Worm (Caenorhabditis elegans) whole organism, L4 larva: ENCODE results near the gene T22C8.6.

Experiments used
- F10B5.3 ChIP-seq: sonication (generic microtip); optimal IDR thresholded peaks from 2 replicates; lab custom pipeline; 2016; ENCODE audit warnings: mild to moderate bottlenecking, missing genetic modification characterization, missing compliant biosample characterization
- F26F4.8 ChIP-seq: fragments of 200-800 bp; sonication (Bioruptor generic); conservative IDR thresholded peaks from 2 replicates; pipeline ENCODE4 v1.3.6; 2022; ENCODE audit warnings: missing genetic modification characterization, missing compliant biosample characterization
- R02D3.7 ChIP-seq: fragments of 150-350 bp; sonication (generic microtip); optimal IDR thresholded peaks from 3 replicates; lab custom pipeline; 2014; ENCODE audit warnings: missing biosample characterization, missing genetic modification characterization
- T26A8.4 ChIP-seq: fragments of 200-800 bp; sonication (Bioruptor generic); IDR thresholded peaks from 2 replicates; pipeline ENCODE4 v1.3.6; 2022; ENCODE audit warnings: missing genetic modification characterization, missing compliant biosample characterization
- Y48G9A.11 ChIP-seq: fragments of 200-800 bp; sonication (Bioruptor generic); IDR thresholded peaks from 2 replicates; pipeline ENCODE4 v1.3.6; 2022; ENCODE audit warnings: missing genetic modification reagents, missing genetic modification characterization, missing compliant biosample characterization
- ZK546.5 ChIP-seq, 2 experiments: sonication (generic microtip); optimal IDR thresholded peaks; 2 replicates each; lab custom pipeline; 2017; ENCODE audit warnings: missing biosample characterization in 2 of 2, missing genetic modification characterization in 2 of 2
- aha-1 ChIP-seq: fragments of 150-350 bp; peaks from one replicate; lab custom pipeline; 2014; ENCODE audit warnings: missing biosample characterization, missing genetic modification characterization
- ama-1 ChIP-seq: fragments of 150-350 bp; optimal IDR thresholded peaks from 2 replicates; lab custom pipeline; 2014; ENCODE audit warnings: inconsistent platforms, mixed read lengths
- arid-1 ChIP-seq: fragments of 200-800 bp; sonication (Bioruptor generic); conservative IDR thresholded peaks from 2 replicates; pipeline ENCODE4 v1.3.6; 2022; ENCODE audit warnings: missing genetic modification reagents, missing genetic modification characterization, missing compliant biosample characterization
- ces-1 ChIP-seq: fragments of 150-350 bp; sonication (generic microtip); optimal IDR thresholded peaks from 4 replicates; lab custom pipeline; 2014; ENCODE audit warnings: missing biosample characterization, missing genetic modification reagents, missing genetic modification characterization
- ctbp-1 ChIP-seq: fragments of 200-800 bp; sonication (Bioruptor generic); IDR thresholded peaks from 2 replicates; pipeline ENCODE4 v1.3.6; 2022; ENCODE audit warnings: missing genetic modification reagents, missing genetic modification characterization, missing compliant biosample characterization
- daf-16 ChIP-seq, 3 experiments: sonication (generic microtip); optimal IDR thresholded peaks; 2 replicates each; lab custom pipeline; 2016 to 2017; ENCODE audit warnings: missing genetic modification characterization in 3 of 3, missing genetic modification reagents in 3 of 3, mild to moderate bottlenecking in 2 of 3, missing compliant biosample characterization in 2 of 3, missing biosample characterization in 1 of 3, moderate library complexity in 1 of 3
- daf-19 ChIP-seq: fragments of 200-800 bp; sonication (Bioruptor generic); conservative IDR thresholded peaks from 2 replicates; pipeline ENCODE4 v1.3.6; 2022; ENCODE audit warnings: missing genetic modification characterization, missing compliant biosample characterization
- dmd-8 ChIP-seq: fragments of 200-800 bp; sonication (Bioruptor generic); IDR thresholded peaks from 2 replicates; pipeline ENCODE4 v1.3.6; 2022; ENCODE audit warnings: missing genetic modification characterization, missing compliant biosample characterization
- dmd-9 ChIP-seq: fragments of 200-800 bp; sonication (Bioruptor generic); IDR thresholded peaks from 2 replicates; pipeline ENCODE4 v1.3.6; 2022; ENCODE audit warnings: missing genetic modification reagents, missing genetic modification characterization, missing compliant biosample characterization
- dpl-1 ChIP-seq: fragments of 150-350 bp; optimal IDR thresholded peaks from 2 replicates; lab custom pipeline; 2014; ENCODE audit warnings: missing biosample characterization, missing genetic modification reagents, missing genetic modification characterization
- fkh-10 ChIP-seq: fragments of 150-350 bp; optimal IDR thresholded peaks from 2 replicates; lab custom pipeline; 2014; ENCODE audit warnings: missing biosample characterization, missing genetic modification reagents, missing genetic modification characterization
- fos-1 ChIP-seq: fragments of 150-350 bp; optimal IDR thresholded peaks from 2 replicates; lab custom pipeline; 2014; ENCODE audit warnings: missing biosample characterization, missing genetic modification characterization
- hlh-11 ChIP-seq: fragments of 200-800 bp; sonication (Bioruptor generic); optimal IDR thresholded peaks from 2 replicates; lab custom pipeline; 2018; ENCODE audit warnings: mild to moderate bottlenecking, missing genetic modification characterization, missing compliant biosample characterization
- hmg-1.1 ChIP-seq: fragments of 200-800 bp; sonication (Bioruptor generic); IDR thresholded peaks from 2 replicates; pipeline ENCODE4 v1.3.6; 2022; ENCODE audit warnings: missing genetic modification reagents, missing genetic modification characterization, missing compliant biosample characterization
- jun-1 ChIP-seq: fragments of 150-350 bp; optimal IDR thresholded peaks from 2 replicates; lab custom pipeline; 2014; ENCODE audit warnings: missing biosample characterization, missing genetic modification reagents, missing genetic modification characterization
- lin-38 ChIP-seq: fragments of 200-800 bp; sonication (Bioruptor generic); IDR thresholded peaks from 2 replicates; pipeline ENCODE4 v1.3.6; 2022; ENCODE audit warnings: missing genetic modification reagents, missing genetic modification characterization, missing compliant biosample characterization
- lsy-2 ChIP-seq, 2 experiments: fragments of 150-350 bp in 1 of 2; sonication (generic microtip) in 1 of 2; optimal IDR thresholded peaks; 2 replicates each; lab custom pipeline; 2014 to 2017; ENCODE audit warnings: missing biosample characterization in 2 of 2, missing genetic modification characterization in 2 of 2
- mep-1 ChIP-seq: fragments of 150-350 bp; sonication (generic microtip); optimal IDR thresholded peaks from 3 replicates; lab custom pipeline; 2014; ENCODE audit warnings: missing biosample characterization, missing genetic modification characterization
- mes-2 ChIP-seq: sonication (generic microtip); optimal IDR thresholded peaks from 2 replicates; lab custom pipeline; 2016; ENCODE audit warnings: missing genotype, mild to moderate bottlenecking, missing genetic modification characterization, missing compliant biosample characterization; ENCODE audit not compliant: poor library complexity, severe bottlenecking
- nhr-11 ChIP-seq: fragments of 150-350 bp; optimal IDR thresholded peaks from 2 replicates; lab custom pipeline; 2014; ENCODE audit warnings: missing biosample characterization, missing genetic modification characterization
- nhr-25 ChIP-seq: sonication (generic microtip); optimal IDR thresholded peaks from 2 replicates; lab custom pipeline; 2017; ENCODE audit warnings: missing genetic modification characterization, mild to moderate bottlenecking, missing compliant biosample characterization, antibody characterized with exemption, moderate library complexity, borderline replicate concordance; ENCODE audit not compliant: insufficient read depth
- nhr-28 ChIP-seq: fragments of 150-350 bp; optimal IDR thresholded peaks from 2 replicates; lab custom pipeline; 2014; ENCODE audit warnings: missing biosample characterization, missing genetic modification characterization
- nhr-42 ChIP-seq: fragments of 200-800 bp; sonication (Bioruptor generic); IDR thresholded peaks from 2 replicates; pipeline ENCODE4 v1.3.6; 2022; ENCODE audit warnings: missing genetic modification characterization, missing compliant biosample characterization
- nhr-6 ChIP-seq: fragments of 150-350 bp; optimal IDR thresholded peaks from 2 replicates; lab custom pipeline; 2014; ENCODE audit warnings: missing biosample characterization, missing genetic modification characterization
- nhr-76 ChIP-seq: fragments of 150-350 bp; optimal IDR thresholded peaks from 2 replicates; lab custom pipeline; 2014; ENCODE audit warnings: missing biosample characterization, missing genetic modification characterization
- nhr-77 ChIP-seq: fragments of 150-350 bp; optimal IDR thresholded peaks from 2 replicates; lab custom pipeline; 2014; ENCODE audit warnings: missing biosample characterization, missing genetic modification characterization
- rbr-2 ChIP-seq: sonication (generic microtip); optimal IDR thresholded peaks from 2 replicates; lab custom pipeline; 2016; ENCODE audit warnings: missing genotype, missing genetic modification characterization, missing compliant biosample characterization
- saeg-2 ChIP-seq: fragments of 200-800 bp; sonication (Bioruptor generic); IDR thresholded peaks from 2 replicates; pipeline ENCODE4 v1.3.6; 2022; ENCODE audit warnings: missing genetic modification reagents, missing genetic modification characterization, missing compliant biosample characterization
- spr-3 ChIP-seq: fragments of 200-800 bp; sonication (Bioruptor generic); optimal IDR thresholded peaks from 2 replicates; lab custom pipeline; 2018; ENCODE audit warnings: mild to moderate bottlenecking, missing genetic modification characterization, missing compliant biosample characterization
- tra-1 ChIP-seq: fragments of 200-800 bp; sonication (Bioruptor generic); IDR thresholded peaks from 2 replicates; pipeline ENCODE4 v1.3.6; 2022; ENCODE audit warnings: missing genetic modification reagents, missing genetic modification characterization, missing compliant biosample characterization
- zip-11 ChIP-seq: fragments of 200-800 bp; sonication (Bioruptor generic); IDR thresholded peaks from 2 replicates; pipeline ENCODE4 v1.3.6; 2022; ENCODE audit warnings: missing genetic modification characterization, missing compliant biosample characterization

Gene T22C8.6

ce11 chrII:8603567-8604359 is 26.3 kb downstream of the T22C8.6 start, which contains the start of gene suf-1 (continued):
- no peak for TF ChIP-seq F26F4.8 (GFP tag; lab: Robert Waterston, UW)
- TF ChIP-seq spr-3 (GFP tag; lab: Kevin White, UChicago), result peak; percentile 46
- TF ChIP-seq arid-1 (GFP tag; lab: Robert Waterston, UW), result peak; percentile 54; the same call in 1 of the 2 replicates
- no peak for TF ChIP-seq jun-1
- peak; percentile 50 for TF ChIP-seq T26A8.4 (GFP tag; lab: Robert Waterston, UW)
- peak; percentile 36 for TF ChIP-seq ama-1 (lab: Kevin White, UChicago)
- TF ChIP-seq daf-16 (GFP tag; optimal IDR thresholded peaks at IDR 0.05; lab: Kevin White, UChicago), result no peak
- TF ChIP-seq daf-16 (tag; optimal IDR thresholded peaks at IDR 0.05; lab: Kevin White, UChicago), result no peak
- 0 out of 2 replicates have a peak, but pooled peaks have one; percentile 49 for TF ChIP-seq daf-19 (GFP tag; lab: Robert Waterston, UW)
- peak; percentile 64; the same call in 1 of the 2 replicates for TF ChIP-seq Y48G9A.11 (GFP tag; lab: Robert Waterston, UW)
- no peak for TF ChIP-seq ZK546.5 (tag; optimal IDR thresholded peaks at IDR 0.05; lab: Kevin White, UChicago)
- TF ChIP-seq nhr-25 (tag; lab: Kevin White, UChicago), result peak; percentile 57
- no peak for TF ChIP-seq F10B5.3 (tag; lab: Kevin White, UChicago)
- peak; percentile 30 for TF ChIP-seq dpl-1 (GFP tag; lab: Kevin White, UChicago)
- TF ChIP-seq zip-11 (GFP tag; lab: Robert Waterston, UW), result no peak
- 0 out of 2 replicates have a peak, but pooled peaks have one; percentile 47 for TF ChIP-seq tra-1

- no peak for TF ChIP-seq mep-1 (tag; lab: Kevin White, UChicago)
- TF ChIP-seq rbr-2 (tag; lab: Kevin White, UChicago), result peak; percentile 32
- no peak for TF ChIP-seq arid-1 (GFP tag; lab: Robert Waterston, UW)
- TF ChIP-seq nhr-76, result no peak
- TF ChIP-seq nhr-77 (tag; lab: Kevin White, UChicago), result peak; percentile 57
- TF ChIP-seq dmd-9, result no peak
- TF ChIP-seq hlh-11 (tag; lab: Kevin White, UChicago), result peak; percentile 28
- TF ChIP-seq tra-1, result no peak
- peak; percentile 78 for TF ChIP-seq mes-2 (tag; lab: Kevin White, UChicago)
- TF ChIP-seq hmg-1.1 (GFP tag; lab: Robert Waterston, UW), result 0 out of 2 replicates have a peak, but pooled peaks have one; percentile 21
- 0 out of 2 replicates have a peak, but pooled peaks have one; percentile 11 for TF ChIP-seq T26A8.4 (GFP tag; lab: Robert Waterston, UW)
- no peak for TF ChIP-seq fos-1 (tag; lab: Kevin White, UChicago)
- TF ChIP-seq aha-1 (tag; lab: Kevin White, UChicago), result peak; percentile 61
- TF ChIP-seq R02D3.7 (tag; lab: Kevin White, UChicago), result no peak
- TF ChIP-seq fkh-10 (GFP tag; lab: Kevin White, UChicago), result peak; percentile 24
- TF ChIP-seq nhr-28 (tag; lab: Kevin White, UChicago), result peak; percentile 78
- no peak for TF ChIP-seq nhr-42 (GFP tag; lab: Robert Waterston, UW)
- no peak for TF ChIP-seq daf-16 (GFP tag; optimal IDR thresholded peaks at IDR 0.05; lab: Kevin White, UChicago)
- TF ChIP-seq daf-16 (tag; optimal IDR thresholded peaks at IDR 0.05; lab: Kevin White, UChicago), result no peak
- TF ChIP-seq saeg-2 (GFP tag; lab: Robert Waterston, UW), result no peak
- TF ChIP-seq dmd-8, result no peak
- peak; percentile 15 for TF ChIP-seq nhr-6 (tag; lab: Kevin White, UChicago)
- TF ChIP-seq dpl-1 (GFP tag; lab: Kevin White, UChicago), result peak; percentile 70
- TF ChIP-seq ctbp-1 (GFP tag; lab: Robert Waterston, UW), result no peak
- TF ChIP-seq ces-1 (GFP tag; lab: Kevin White, UChicago), result no peak
- peak in 1 of 2 experiments; percentile 89 for TF ChIP-seq lsy-2 (tag; optimal IDR thresholded peaks at IDR 0.05; lab: Kevin White, UChicago)
- TF ChIP-seq nhr-11, result peak; percentile 23
- peak; percentile 63 for TF ChIP-seq lin-38
These were observed 27.6 kb downstream of the T22C8.6 start, which contains the start of the genes cpf-1 and rpl-26 for ce11 chrII:8602337-8602944. Gene cpf-1, minus strand, starts transcription at chrII:8602440. Gene rpl-26, plus strand, starts transcription at chrII:8602785.
